Worm (Caenorhabditis elegans) whole organism, L1 larva: ENCODE data around the gene sre-18.

Source experiments
- F16B12.6 ChIP-seq: fragments of 150-350 bp; optimal IDR thresholded peaks from 2 replicates; lab custom pipeline; 2014; ENCODE audit warnings: missing biosample characterization, missing genetic modification characterization
- aly-2 ChIP-seq: fragments of 150-350 bp; optimal IDR thresholded peaks from 2 replicates; lab custom pipeline; 2014; ENCODE audit warnings: missing biosample characterization, missing genetic modification characterization
- ama-1 ChIP-seq: fragments of 150-350 bp; optimal IDR thresholded peaks from 2 replicates; lab custom pipeline; 2014
- ceh-63 ChIP-seq: fragments of 200-800 bp; sonication (Bioruptor generic); optimal IDR thresholded peaks from 2 replicates; lab custom pipeline; 2018; ENCODE audit warnings: mild to moderate bottlenecking, missing genetic modification characterization, missing compliant biosample characterization
- ceh-82 ChIP-seq, 3 experiments: fragments of 150-350 bp in 1 of 3; sonication (generic microtip) in 2 of 3; optimal IDR thresholded peaks; 2 replicates each; lab custom pipeline; 2014 to 2017; ENCODE audit warnings: missing biosample characterization in 3 of 3, missing genetic modification characterization in 3 of 3
- dpl-1 ChIP-seq, 3 experiments: fragments of 150-350 bp in 2 of 3; sonication (generic microtip) in 1 of 3; optimal IDR thresholded peaks; 2 replicates each; lab custom pipeline; 2014 to 2017; ENCODE audit warnings: missing biosample characterization in 3 of 3, missing genetic modification characterization in 3 of 3, missing genetic modification reagents in 3 of 3
- dsc-1 ChIP-seq: sonication (generic microtip); optimal IDR thresholded peaks from 2 replicates; lab custom pipeline; 2016; ENCODE audit warnings: mild to moderate bottlenecking, missing genetic modification characterization, missing compliant biosample characterization
- efl-1 ChIP-seq, 4 experiments: fragments of 150-350 bp; optimal IDR thresholded peaks in 3 of 4; peaks in 1 of 4; 1 replicate in 1 of 4; 2 replicates in 3 of 4; lab custom pipeline; 2014; ENCODE audit warnings: missing biosample characterization in 2 of 4, missing genetic modification characterization in 2 of 4, missing genetic modification reagents in 2 of 4
- efl-3 ChIP-seq: fragments of 200-800 bp; sonication (Bioruptor generic); optimal IDR thresholded peaks from 2 replicates; lab custom pipeline; 2018; ENCODE audit warnings: mild to moderate bottlenecking, missing genetic modification characterization, missing compliant biosample characterization
- egl-27 ChIP-seq, 2 experiments: fragments of 150-350 bp in 1 of 2; sonication (generic microtip); optimal IDR thresholded peaks; 3 replicates each; lab custom pipeline; 2017 to 2018; ENCODE audit warnings: missing biosample characterization in 2 of 2, missing genetic modification characterization in 2 of 2, missing genetic modification reagents in 2 of 2
- fkh-4 ChIP-seq: sonication (generic microtip); optimal IDR thresholded peaks from 2 replicates; lab custom pipeline; 2016; ENCODE audit warnings: missing compliant biosample characterization, missing genetic modification characterization, borderline replicate concordance
- fos-1 ChIP-seq: fragments of 150-350 bp; optimal IDR thresholded peaks from 2 replicates; lab custom pipeline; 2014; ENCODE audit warnings: missing biosample characterization, missing genetic modification characterization
- grh-1 ChIP-seq: fragments of 200-800 bp; sonication (Bioruptor generic); IDR thresholded peaks from 2 replicates; pipeline ENCODE4 v1.3.6; 2022; ENCODE audit warnings: missing genetic modification reagents, missing genetic modification characterization, missing compliant biosample characterization
- hlh-17 ChIP-seq: fragments of 200-800 bp; sonication (Bioruptor generic); optimal IDR thresholded peaks from 2 replicates; lab custom pipeline; 2018; ENCODE audit warnings: missing genetic modification characterization, mild to moderate bottlenecking, missing compliant biosample characterization, moderate library complexity, borderline replicate concordance
- hlh-4 ChIP-seq: sonication (generic microtip); optimal IDR thresholded peaks from 2 replicates; lab custom pipeline; 2016; ENCODE audit warnings: mild to moderate bottlenecking, missing genetic modification characterization, missing compliant biosample characterization
- lin-35 ChIP-seq, 2 experiments: fragments of 150-350 bp; optimal IDR thresholded peaks; 2 replicates each; lab custom pipeline; 2014; ENCODE audit warnings: missing biosample characterization in 2 of 2, missing genetic modification characterization in 2 of 2, missing genetic modification reagents in 2 of 2
- lsy-2 ChIP-seq, 2 experiments: fragments of 150-350 bp; optimal IDR thresholded peaks; 2 replicates each; lab custom pipeline; 2014; ENCODE audit warnings: missing biosample characterization in 2 of 2, missing genetic modification characterization in 2 of 2
- mab-9 ChIP-seq: fragments of 200-800 bp; sonication (Bioruptor generic); IDR thresholded peaks from 2 replicates; pipeline ENCODE4 v1.3.6; 2022; ENCODE audit warnings: missing genetic modification reagents, missing genetic modification characterization, missing compliant biosample characterization
- mdl-1 ChIP-seq, 2 experiments: fragments of 150-350 bp; optimal IDR thresholded peaks; 2 replicates each; lab custom pipeline; 2014 to 2017; ENCODE audit warnings: missing biosample characterization in 2 of 2, missing genetic modification characterization in 2 of 2, inconsistent platforms in 1 of 2
- mep-1 ChIP-seq: fragments of 150-350 bp; optimal IDR thresholded peaks from 2 replicates; lab custom pipeline; 2014; ENCODE audit warnings: missing biosample characterization, missing genetic modification characterization
- nhr-11 ChIP-seq: fragments of 150-350 bp; optimal IDR thresholded peaks from 2 replicates; lab custom pipeline; 2014; ENCODE audit warnings: missing biosample characterization, missing genetic modification characterization
- nhr-19 ChIP-seq: fragments of 200-800 bp; sonication (Bioruptor generic); conservative IDR thresholded peaks from 2 replicates; pipeline ENCODE4 v1.3.6; 2022; ENCODE audit warnings: missing genetic modification characterization, missing compliant biosample characterization
- nhr-20 ChIP-seq: sonication (generic microtip); optimal IDR thresholded peaks from 2 replicates; lab custom pipeline; 2016; ENCODE audit warnings: mild to moderate bottlenecking, missing genetic modification characterization, missing compliant biosample characterization
- nhr-77 ChIP-seq: fragments of 150-350 bp; optimal IDR thresholded peaks from 2 replicates; lab custom pipeline; 2014; ENCODE audit warnings: missing biosample characterization, missing genetic modification characterization
- nhr-90 ChIP-seq: sonication (generic microtip); optimal IDR thresholded peaks from 2 replicates; lab custom pipeline; 2016; ENCODE audit warnings: mild to moderate bottlenecking, missing genetic modification characterization, missing compliant biosample characterization; ENCODE audit not compliant: poor library complexity
- pag-3 ChIP-seq: sonication (generic microtip); optimal IDR thresholded peaks from 2 replicates; lab custom pipeline; 2017; ENCODE audit warnings: missing genetic modification characterization, mild to moderate bottlenecking, missing compliant biosample characterization, antibody characterized with exemption, borderline replicate concordance; ENCODE audit not compliant: insufficient read depth
- rnt-1 ChIP-seq: sonication (generic microtip); optimal IDR thresholded peaks from 2 replicates; lab custom pipeline; 2016; ENCODE audit warnings: mild to moderate bottlenecking, missing genetic modification characterization, moderate library complexity, missing compliant biosample characterization
- skn-1 ChIP-seq: fragments of 150-350 bp; optimal IDR thresholded peaks from 2 replicates; lab custom pipeline; 2014; ENCODE audit warnings: missing biosample characterization, missing genetic modification characterization
- tlp-1 ChIP-seq: fragments of 150-350 bp; optimal IDR thresholded peaks from 2 replicates; lab custom pipeline; 2014; ENCODE audit warnings: missing biosample characterization, missing genetic modification characterization
- unc-130 ChIP-seq: fragments of 150-350 bp; optimal IDR thresholded peaks from 2 replicates; lab custom pipeline; 2017; ENCODE audit warnings: missing biosample characterization, missing genetic modification characterization, inconsistent platforms
- unc-30 ChIP-seq: sonication (generic microtip); optimal IDR thresholded peaks from 2 replicates; lab custom pipeline; 2017; ENCODE audit warnings: missing biosample characterization, missing genetic modification characterization
- unc-62 ChIP-seq: fragments of 150-350 bp; optimal IDR thresholded peaks from 2 replicates; lab custom pipeline; 2014; ENCODE audit warnings: missing biosample characterization, missing genetic modification reagents, missing genetic modification characterization
- unc-86 ChIP-seq: sonication (generic microtip); optimal IDR thresholded peaks from 2 replicates; lab custom pipeline; 2016; ENCODE audit warnings: missing genetic modification characterization, missing compliant biosample characterization
- xbp-1 ChIP-seq: sonication (generic microtip); optimal IDR thresholded peaks from 2 replicates; lab custom pipeline; 2016; ENCODE audit warnings: missing genetic modification characterization, missing compliant biosample characterization
- ztf-11 ChIP-seq, 2 experiments: sonication (generic microtip); optimal IDR thresholded peaks; 2 replicates each; lab custom pipeline; 2016 to 2017; ENCODE audit warnings: missing genetic modification characterization in 2 of 2, missing biosample characterization in 1 of 2, missing compliant biosample characterization in 1 of 2

The sre-18 gene

ce11 chrIV:12268272-12269045 lies 38.9 kb upstream of the sre-18 start, which contains the start of the genes ppm-1.H and rpl-34 (continued):
- no peak for TF ChIP-seq grh-1 (GFP tag; lab: Robert Waterston, UW)
- TF ChIP-seq hlh-17 (GFP tag; lab: Kevin White, UChicago): no peak
- TF ChIP-seq fkh-4 (tag; lab: Kevin White, UChicago): no peak
- no peak for TF ChIP-seq efl-3
- no peak for TF ChIP-seq ama-1 (lab: Kevin White, UChicago)
- TF ChIP-seq aly-2 (tag; lab: Kevin White, UChicago): no peak
- TF ChIP-seq xbp-1 (tag; lab: Kevin White, UChicago): peak; percentile 65
- no peak for TF ChIP-seq nhr-90
- TF ChIP-seq nhr-20 (tag; lab: Kevin White, UChicago): peak; percentile 52
- TF ChIP-seq pag-3 (tag; lab: Kevin White, UChicago): no peak
- TF ChIP-seq F16B12.6: peak; percentile 62
- peak in 1 of 2 experiments; percentile 59 for TF ChIP-seq mdl-1 (tag; optimal IDR thresholded peaks at IDR 0.05; lab: Kevin White, UChicago)
- no peak for TF ChIP-seq hlh-4 (tag; lab: Kevin White, UChicago)
- TF ChIP-seq ceh-63: no peak
- TF ChIP-seq unc-30 (tag; lab: Kevin White, UChicago): no peak
- TF ChIP-seq nhr-77 (tag; lab: Kevin White, UChicago): peak; percentile 29
- TF ChIP-seq unc-62 (GFP tag; lab: Kevin White, UChicago): no peak
- TF ChIP-seq unc-86: peak; percentile 19
- TF ChIP-seq egl-27 (tag; optimal IDR thresholded peaks at IDR 0.05; lab: Kevin White, UChicago): no peak
- TF ChIP-seq ztf-11 (tag; optimal IDR thresholded peaks at IDR 0.05; lab: Kevin White, UChicago): no peak
- TF ChIP-seq mep-1 (tag; lab: Kevin White, UChicago): peak; percentile 73
- TF ChIP-seq nhr-19 (GFP tag; lab: Robert Waterston, UW): peak; percentile 20
- TF ChIP-seq nhr-11: no peak
- no peak for TF ChIP-seq tlp-1 (tag; lab: Kevin White, UChicago)
- TF ChIP-seq skn-1 (tag; lab: Kevin White, UChicago): peak; percentile 47
- TF ChIP-seq fos-1: peak; percentile 9

ce11 chrIV:12265877-12266276 lies 36.3 kb upstream of the sre-18 start:
- no peak for TF ChIP-seq lin-35 (GFP tag; optimal IDR thresholded peaks at IDR 0.05; lab: Kevin White, UChicago)
- no peak for TF ChIP-seq F16B12.6
- no peak for TF ChIP-seq hlh-17 (GFP tag; lab: Kevin White, UChicago)
- TF ChIP-seq efl-1 (optimal IDR thresholded peaks at IDR 0.05; lab: Kevin White, UChicago): no peak
- no peak for TF ChIP-seq efl-1 (GFP tag; optimal IDR thresholded peaks at IDR 0.05 in 1 of 2; lab: Kevin White, UChicago)
- TF ChIP-seq rnt-1 (tag; lab: Kevin White, UChicago): no peak

ce11 chrIV:12261353-12261752 lies 31.8 kb upstream of the sre-18 start, which contains the start of gene sre-14:
Gene sre-14 (minus strand): TSS chrIV:12261453.
- TF ChIP-seq dsc-1 (tag; lab: Kevin White, UChicago): peak; percentile 22
- TF ChIP-seq aly-2 (tag; lab: Kevin White, UChicago): no peak

ce11 chrIV:12259161-12259870 lies 29.7 kb upstream of the sre-18 start, which contains the start of gene Y39C12A.9:
Gene Y39C12A.9 (minus strand): TSS chrIV:12259211.
- TF ChIP-seq efl-1 (optimal IDR thresholded peaks at IDR 0.05; lab: Kevin White, UChicago) (peak in 1 of 2 experiments; percentile 44), efl-1 (GFP tag; optimal IDR thresholded peaks at IDR 0.05 in 1 of 2; lab: Kevin White, UChicago) (no peak), mab-9 (GFP tag; lab: Robert Waterston, UW) (no peak), dpl-1 (GFP tag; optimal IDR thresholded peaks at IDR 0.05; lab: Kevin White, UChicago) (peak in 1 of 3 experiments; percentile 20), ceh-82 (tag; optimal IDR thresholded peaks at IDR 0.05; lab: Kevin White, UChicago) (peak in 1 of 3 experiments; percentile 4), unc-130 (tag; lab: Kevin White, UChicago) (no peak), rnt-1 (tag; lab: Kevin White, UChicago) (peak; percentile 53), lsy-2 (tag; optimal IDR thresholded peaks at IDR 0.05; lab: Kevin White, UChicago) (peak in 1 of 2 experiments; percentile 49)
